Worm (Caenorhabditis elegans): ENCODE results near the gene srh-39.

DNA sequence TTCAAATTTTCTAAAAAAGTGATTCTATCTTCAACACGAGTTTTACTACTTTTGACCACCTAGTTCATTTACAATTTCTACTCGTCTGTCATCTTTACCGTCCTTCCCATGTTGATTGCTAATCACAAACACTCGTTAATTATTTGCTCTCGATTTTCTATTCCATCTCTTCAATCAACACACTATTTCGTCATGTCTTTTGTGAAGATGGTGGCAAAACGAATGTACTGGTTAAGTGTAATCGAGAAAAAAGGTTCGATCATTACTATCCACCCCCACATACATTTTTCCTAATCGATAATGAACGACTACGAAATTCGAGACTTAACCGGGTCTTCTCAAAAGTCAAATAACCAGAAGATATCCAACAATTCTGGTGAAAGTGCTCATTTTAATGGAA is 40.8 kb downstream of the srh-39 start, which contains the start of gene cpna-2:
- TF ChIP-seq lsy-12 (tag; optimal IDR thresholded peaks at IDR 0.05): no peak
- no peak for TF ChIP-seq aly-2 (tag; optimal IDR thresholded peaks at IDR 0.05)
- no peak for TF ChIP-seq nhr-11 (tag; optimal IDR thresholded peaks at IDR 0.05)
- no peak for TF ChIP-seq nhr-77 (tag; optimal IDR thresholded peaks at IDR 0.05)
- no peak for TF ChIP-seq unc-39 (tag; optimal IDR thresholded peaks at IDR 0.05)
- TF ChIP-seq nhr-43 (tag; optimal IDR thresholded peaks at IDR 0.05; ENCODE audit: poor library complexity, severe bottlenecking): no peak

Data from whole organism, L3 larva.